Fruit fly (Drosophila melanogaster) whole organism, embryonic: ENCODE results near the gene CG32137.

Source experiments
- Adf1 ChIP-seq: fragments of 200-800 bp; sonication (Bioruptor generic); IDR thresholded peaks from 2 replicates; pipeline ENCODE4 v1.3.6; 2022; ENCODE audit warnings: missing biosample characterization, missing genetic modification characterization
- BtbVII ChIP-seq: fragments of 200-800 bp; sonication (Bioruptor generic); optimal IDR thresholded peaks from 3 replicates; lab custom pipeline; 2017; ENCODE audit warnings: missing biosample characterization, mild to moderate bottlenecking, missing genetic modification characterization
- C15 ChIP-seq: fragments of 200-800 bp; sonication (Bioruptor generic); IDR thresholded peaks from 3 replicates; pipeline ENCODE4 v1.3.6; 2022; ENCODE audit warnings: missing biosample characterization, missing genetic modification characterization
- CG10147 ChIP-seq: fragments of 200-800 bp; sonication (Bioruptor generic); optimal IDR thresholded peaks from 2 replicates; lab custom pipeline; 2019; ENCODE audit warnings: missing biosample characterization, mild to moderate bottlenecking, missing genetic modification characterization, moderate library complexity
- CG10959 ChIP-seq: fragments of 200-800 bp; sonication (Bioruptor generic); IDR thresholded peaks from 2 replicates; pipeline ENCODE4 v1.3.6; 2022; ENCODE audit warnings: missing biosample characterization, missing genetic modification characterization
- CG12659 ChIP-seq: fragments of 200-800 bp; sonication (Bioruptor generic); optimal IDR thresholded peaks from 3 replicates; lab custom pipeline; 2017; ENCODE audit warnings: mild to moderate bottlenecking, missing biosample characterization, missing genetic modification reagents, missing genetic modification characterization
- CG1603 ChIP-seq: fragments of 200-800 bp; sonication (Bioruptor generic); optimal IDR thresholded peaks from 2 replicates; lab custom pipeline; 2019; ENCODE audit warnings: missing biosample characterization, mild to moderate bottlenecking, missing genetic modification characterization, moderate library complexity
- CG32772 ChIP-seq: fragments of 200-800 bp; sonication (Bioruptor generic); IDR thresholded peaks from 2 replicates; pipeline ENCODE4 v1.3.6; 2022; ENCODE audit warnings: missing biosample characterization, missing genetic modification characterization
- CG3726 ChIP-seq: fragments of 200-800 bp; sonication (Bioruptor generic); IDR thresholded peaks from 3 replicates; pipeline ENCODE4, ENCODE4 v1.3.6; 2022; ENCODE audit warnings: missing biosample characterization, missing genetic modification characterization
- CG5180 ChIP-seq: fragments of 200-800 bp; sonication (Bioruptor generic); optimal IDR thresholded peaks from 3 replicates; lab custom pipeline; 2017; ENCODE audit warnings: missing biosample characterization, missing genetic modification characterization, mild to moderate bottlenecking, moderate library complexity, missing genetic modification reagents
- CG6175 ChIP-seq: fragments of 200-800 bp; sonication (Bioruptor generic); IDR thresholded peaks from 3 replicates; pipeline ENCODE4 v1.3.6; 2022; ENCODE audit warnings: missing biosample characterization, missing genetic modification characterization
- CG6683 ChIP-seq: fragments of 200-800 bp; sonication (Bioruptor generic); optimal IDR thresholded peaks from 2 replicates; lab custom pipeline; 2017; ENCODE audit warnings: missing biosample characterization, mild to moderate bottlenecking, missing genetic modification characterization, missing genetic modification reagents
- CG7357 ChIP-seq: fragments of 200-800 bp; sonication (Bioruptor generic); IDR thresholded peaks from 3 replicates; pipeline ENCODE4 v1.3.6; 2022; ENCODE audit warnings: missing biosample characterization, missing genetic modification characterization
- Camta ChIP-seq: fragments of 200-800 bp; sonication (Bioruptor generic); optimal IDR thresholded peaks from 2 replicates; lab custom pipeline; 2016; ENCODE audit warnings: missing biosample characterization, missing genetic modification characterization
- Dbx ChIP-seq: fragments of 200-800 bp; sonication (Bioruptor generic); IDR thresholded peaks from 3 replicates; pipeline ENCODE4 v1.3.6; 2022; ENCODE audit warnings: missing biosample characterization, missing genetic modification characterization
- Dip3 ChIP-seq: fragments of 200-800 bp; sonication (Bioruptor generic); optimal IDR thresholded peaks from 3 replicates; lab custom pipeline; 2016; ENCODE audit warnings: missing biosample characterization, missing genetic modification characterization
- E2f1 ChIP-seq: fragments of 200-800 bp; sonication (Bioruptor generic); IDR thresholded peaks from 2 replicates; pipeline ENCODE4 v1.3.6; 2022; ENCODE audit warnings: missing biosample characterization, missing genetic modification characterization
- Gug ChIP-seq: fragments of 200-800 bp; sonication (Bioruptor generic); IDR thresholded peaks from 4 replicates; pipeline ENCODE4 v1.3.6; 2022; ENCODE audit warnings: missing biosample characterization, missing genetic modification characterization
- Hand ChIP-seq: fragments of 200-800 bp; sonication (Bioruptor generic); optimal IDR thresholded peaks from 2 replicates; lab custom pipeline; 2017; ENCODE audit warnings: mild to moderate bottlenecking, missing biosample characterization, missing genetic modification reagents, missing genetic modification characterization
- Hmx ChIP-seq: fragments of 200-800 bp; sonication (Bioruptor generic); optimal IDR thresholded peaks from 2 replicates; lab custom pipeline; 2016; ENCODE audit warnings: missing biosample characterization, missing genetic modification characterization
- Jarid2 ChIP-seq: fragments of 200-800 bp; sonication (Bioruptor generic); optimal IDR thresholded peaks from 3 replicates; lab custom pipeline; 2017; ENCODE audit warnings: mild to moderate bottlenecking, missing biosample characterization, missing genetic modification reagents, missing genetic modification characterization
- Mrtf ChIP-seq: fragments of 200-800 bp; sonication (Bioruptor generic); IDR thresholded peaks from 3 replicates; pipeline ENCODE4 v1.3.6; 2022; ENCODE audit warnings: missing biosample characterization, missing genetic modification characterization
- Oaz ChIP-seq: fragments of 200-800 bp; sonication (Bioruptor generic); IDR thresholded peaks from 2 replicates; pipeline ENCODE4 v1.3.6; 2022; ENCODE audit warnings: missing biosample characterization, missing genetic modification characterization
- Ptx1 ChIP-seq: fragments of 200-800 bp; sonication (Bioruptor generic); IDR thresholded peaks from 2 replicates; pipeline ENCODE4 v1.3.6; 2022; ENCODE audit warnings: missing biosample characterization, missing genetic modification characterization
- Rfx ChIP-seq: fragments of 200-800 bp; sonication (Bioruptor generic); IDR thresholded peaks from 2 replicates; pipeline ENCODE4 v1.3.6; 2022; ENCODE audit warnings: missing biosample characterization, missing genetic modification characterization
- Rx ChIP-seq: fragments of 200-800 bp; sonication (Bioruptor generic); IDR thresholded peaks from 2 replicates; pipeline ENCODE4 v1.3.6; 2022; ENCODE audit warnings: missing biosample characterization, missing genetic modification characterization
- ab ChIP-seq: fragments of 200-800 bp; sonication (Bioruptor generic); optimal IDR thresholded peaks from 2 replicates; lab custom pipeline; 2016; ENCODE audit warnings: missing biosample characterization, missing genetic modification characterization
- ac ChIP-seq: fragments of 200-800 bp; sonication (Bioruptor generic); optimal IDR thresholded peaks from 3 replicates; lab custom pipeline; 2017; ENCODE audit warnings: missing biosample characterization, mild to moderate bottlenecking, missing genetic modification characterization
- ara ChIP-seq: fragments of 200-800 bp; sonication (Bioruptor generic); IDR thresholded peaks from 2 replicates; pipeline ENCODE4 v1.3.6; 2022; ENCODE audit warnings: missing biosample characterization, missing genetic modification characterization
- br ChIP-seq: fragments of >200 bp; optimal IDR thresholded peaks from 2 replicates; lab custom pipeline; 2017
- crc ChIP-seq: fragments of 200-800 bp; sonication (Bioruptor generic); optimal IDR thresholded peaks from 2 replicates; lab custom pipeline; 2016; ENCODE audit warnings: missing biosample characterization, missing genetic modification characterization
- crol ChIP-seq: fragments of 200-800 bp; sonication (Bioruptor generic); IDR thresholded peaks from 2 replicates; pipeline ENCODE4 v1.3.6; 2022; ENCODE audit warnings: missing biosample characterization, missing genetic modification characterization
- cwo ChIP-seq: fragments of 200-800 bp; sonication (Bioruptor generic); optimal IDR thresholded peaks from 3 replicates; lab custom pipeline; 2017; ENCODE audit warnings: missing biosample characterization, missing genetic modification characterization, mild to moderate bottlenecking, moderate library complexity, missing genetic modification reagents
- dati ChIP-seq: fragments of 200-800 bp; sonication (Bioruptor generic); IDR thresholded peaks from 2 replicates; pipeline ENCODE4 v1.3.6; 2022; ENCODE audit warnings: missing biosample characterization, missing genetic modification characterization
- disco-r ChIP-seq: fragments of 200-800 bp; sonication (Bioruptor generic); optimal IDR thresholded peaks from 2 replicates; lab custom pipeline; 2016; ENCODE audit warnings: missing biosample characterization, missing genetic modification characterization
- dysf ChIP-seq: fragments of 200-800 bp; sonication (Bioruptor generic); IDR thresholded peaks from 3 replicates; pipeline ENCODE4 v1.3.6; 2022; ENCODE audit warnings: missing biosample characterization, missing genetic modification characterization
- fd64A ChIP-seq: fragments of 200-800 bp; sonication (Bioruptor generic); optimal IDR thresholded peaks from 3 replicates; lab custom pipeline; 2018; ENCODE audit warnings: missing biosample characterization, mild to moderate bottlenecking, missing genetic modification characterization
- gce ChIP-seq: fragments of 200-800 bp; sonication (Bioruptor generic); IDR thresholded peaks from 3 replicates; pipeline ENCODE4 v1.3.6; 2022; ENCODE audit warnings: missing biosample characterization, missing genetic modification characterization
- gfzf ChIP-seq: fragments of 200-800 bp; sonication (Bioruptor generic); optimal IDR thresholded peaks from 2 replicates; lab custom pipeline; 2016; ENCODE audit warnings: missing biosample characterization, mild to moderate bottlenecking, missing genetic modification characterization, moderate library complexity
- gsb-n ChIP-seq: fragments of 200-800 bp; sonication (Bioruptor generic); optimal IDR thresholded peaks from 3 replicates; lab custom pipeline; 2018; ENCODE audit warnings: missing biosample characterization, mild to moderate bottlenecking, missing genetic modification characterization
- ham ChIP-seq: fragments of 200-800 bp; sonication (Bioruptor generic); IDR thresholded peaks from 2 replicates; pipeline ENCODE4 v1.3.6; 2022; ENCODE audit warnings: missing biosample characterization, missing genetic modification characterization
- kah ChIP-seq: fragments of 200-800 bp; sonication (Bioruptor generic); optimal IDR thresholded peaks from 2 replicates; lab custom pipeline; 2018; ENCODE audit warnings: missing biosample characterization, mild to moderate bottlenecking, missing genetic modification characterization
- knrl ChIP-seq: fragments of 200-800 bp; sonication (Bioruptor generic); IDR thresholded peaks from 3 replicates; pipeline ENCODE4 v1.3.6; 2022; ENCODE audit warnings: missing biosample characterization, missing genetic modification characterization; ENCODE audit not compliant: partially characterized antibody
- lola ChIP-seq, 3 experiments: fragments of >200 bp in 2 of 3; fragments of 200-800 bp in 1 of 3; sonication (Bioruptor generic) in 1 of 3; optimal IDR thresholded peaks; 2 replicates each; lab custom pipeline; 2017 to 2019; ENCODE audit warnings: missing biosample characterization in 3 of 3, missing genetic modification characterization in 3 of 3, mild to moderate bottlenecking in 1 of 3, moderate library complexity in 1 of 3
- nmo ChIP-seq: fragments of 200-800 bp; sonication (Bioruptor generic); optimal IDR thresholded peaks from 2 replicates; lab custom pipeline; 2018; ENCODE audit warnings: missing biosample characterization, mild to moderate bottlenecking, missing genetic modification characterization, moderate library complexity
- pfk ChIP-seq: fragments of 200-800 bp; sonication (Bioruptor generic); optimal IDR thresholded peaks from 2 replicates; lab custom pipeline; 2018; ENCODE audit warnings: missing biosample characterization, mild to moderate bottlenecking, missing genetic modification characterization, moderate library complexity
- pum ChIP-seq: fragments of 200-800 bp; sonication (Bioruptor generic); optimal IDR thresholded peaks from 2 replicates; lab custom pipeline; 2016; ENCODE audit warnings: missing biosample characterization, missing genetic modification characterization
- row ChIP-seq: fragments of 200-800 bp; sonication (Bioruptor generic); IDR thresholded peaks from 3 replicates; pipeline ENCODE4 v1.3.6; 2022; ENCODE audit warnings: missing biosample characterization, missing genetic modification characterization
- sens-2 ChIP-seq: fragments of 200-800 bp; sonication (Bioruptor generic); IDR thresholded peaks from 2 replicates; pipeline ENCODE4 v1.3.6; 2022; ENCODE audit warnings: missing biosample characterization, missing genetic modification characterization
- tio ChIP-seq: fragments of 200-800 bp; sonication (Bioruptor generic); optimal IDR thresholded peaks from 2 replicates; lab custom pipeline; 2017; ENCODE audit warnings: missing biosample characterization, missing genetic modification characterization, inconsistent platforms
- trh ChIP-seq: fragments of 200-800 bp; sonication (Bioruptor generic); optimal IDR thresholded peaks from 2 replicates; lab custom pipeline; 2016; ENCODE audit warnings: missing biosample characterization, missing genetic modification characterization
- zf30C ChIP-seq: fragments of 200-800 bp; sonication (Bioruptor generic); optimal IDR thresholded peaks from 3 replicates; lab custom pipeline; 2018; ENCODE audit warnings: missing biosample characterization, mild to moderate bottlenecking, missing genetic modification characterization

Gene CG32137

DNA sequence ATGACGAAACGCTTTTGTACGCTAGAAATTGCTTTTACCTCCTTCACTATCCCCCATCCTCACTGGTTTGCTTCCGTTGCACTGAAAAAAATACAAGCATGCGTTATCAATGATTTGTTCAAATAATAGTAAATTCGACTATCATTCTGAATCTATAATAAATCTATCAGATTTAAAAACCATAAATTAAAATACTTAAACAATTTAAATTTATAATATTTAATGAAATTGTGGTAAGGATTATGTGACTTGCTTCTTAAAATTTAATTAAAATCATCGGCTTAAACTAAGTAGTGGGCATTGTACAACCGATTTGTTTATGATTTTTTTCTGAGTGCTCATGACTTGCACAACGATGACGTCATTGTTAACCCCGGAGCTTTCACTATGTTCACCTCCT is 33.5 kb upstream of the CG32137 start (continued):
- TF ChIP-seq tio (peak; percentile 47), Oaz (GFP tag; lab: Robert Waterston, UW) (0 out of 2 replicates have a peak, but pooled peaks have one; percentile 35), gsb-n (tag; lab: Kevin White, UChicago) (no peak), CG32772 (GFP tag; lab: Robert Waterston, UW) (no peak), disco-r (GFP tag; lab: Kevin White, UChicago) (no peak), br (no peak), Adf1 (GFP tag; lab: Robert Waterston, UW) (no peak), zf30C (GFP tag; lab: Kevin White, UChicago) (peak; percentile 5), crc (GFP tag; lab: Kevin White, UChicago) (no peak), Hand (GFP tag; lab: Kevin White, UChicago) (peak; percentile 81), Dip3 (no peak), Camta (GFP tag; lab: Kevin White, UChicago) (no peak), ac (GFP tag; lab: Kevin White, UChicago) (no peak), crol (no peak), CG12659 (GFP tag; lab: Kevin White, UChicago) (peak; percentile 64), lola (GFP tag; optimal IDR thresholded peaks at IDR 0.05; lab: Kevin White, UChicago) (peak in 1 of 3 experiments; percentile 12), ara (no peak), Mrtf (GFP tag; lab: Robert Waterston, UW) (no peak; the same call in 2 of the 3 replicates), CG3726 (GFP tag; lab: Robert Waterston, UW) (0 out of 3 replicates have a peak, but pooled peaks have one; percentile 14), CG5180 (GFP tag; lab: Kevin White, UChicago) (peak; percentile 55), pfk (GFP tag; lab: Kevin White, UChicago) (no peak), CG10147 (GFP tag; lab: Kevin White, UChicago) (peak; percentile 84), ham (GFP tag; lab: Robert Waterston, UW) (no peak), E2f1 (GFP tag; lab: Robert Waterston, UW) (no peak), trh (GFP tag; lab: Kevin White, UChicago) (no peak), dati (GFP tag; lab: Robert Waterston, UW) (no peak), kah (GFP tag; lab: Kevin White, UChicago) (no peak), gce (no peak), gfzf (GFP tag; lab: Kevin White, UChicago) (no peak), pum (GFP tag; lab: Kevin White, UChicago) (no peak), dysf (GFP tag; lab: Robert Waterston, UW) (peak; percentile 56; the same call in 2 of the 3 replicates), CG10959 (GFP tag; lab: Robert Waterston, UW) (no peak), Hmx (GFP tag; lab: Kevin White, UChicago) (no peak), CG6175 (GFP tag; lab: Robert Waterston, UW) (no peak), CG7357 (GFP tag; lab: Robert Waterston, UW) (peak; percentile 32; the same call in 1 of the 3 replicates), Rfx (GFP tag; lab: Robert Waterston, UW) (peak; percentile 49), CG1603 (tag; lab: Kevin White, UChicago) (no peak), ab (no peak), Rx (GFP tag; lab: Robert Waterston, UW) (no peak), sens-2 (GFP tag; lab: Robert Waterston, UW) (no peak), knrl (GFP tag; lab: Robert Waterston, UW) (no peak), CG6683 (GFP tag; lab: Kevin White, UChicago) (peak; percentile 72), row (GFP tag; lab: Robert Waterston, UW) (peak; percentile 47), nmo (GFP tag; lab: Kevin White, UChicago) (peak; percentile 26), Ptx1 (GFP tag; lab: Robert Waterston, UW) (peak; percentile 38), Gug (GFP tag; lab: Robert Waterston, UW) (0 out of 4 replicates have a peak, but pooled peaks have one; percentile 1), fd64A (no peak), cwo (GFP tag; lab: Kevin White, UChicago) (peak; percentile 79), BtbVII (GFP tag; lab: Kevin White, UChicago) (peak; percentile 84), Dbx (peak; percentile 62; the same call in 2 of the 3 replicates), C15 (no peak), Jarid2 (peak; percentile 22)
